Worm (Caenorhabditis elegans): ENCODE measurements around the gene F20D6.12.

The F20D6.12 gene

DNA sequence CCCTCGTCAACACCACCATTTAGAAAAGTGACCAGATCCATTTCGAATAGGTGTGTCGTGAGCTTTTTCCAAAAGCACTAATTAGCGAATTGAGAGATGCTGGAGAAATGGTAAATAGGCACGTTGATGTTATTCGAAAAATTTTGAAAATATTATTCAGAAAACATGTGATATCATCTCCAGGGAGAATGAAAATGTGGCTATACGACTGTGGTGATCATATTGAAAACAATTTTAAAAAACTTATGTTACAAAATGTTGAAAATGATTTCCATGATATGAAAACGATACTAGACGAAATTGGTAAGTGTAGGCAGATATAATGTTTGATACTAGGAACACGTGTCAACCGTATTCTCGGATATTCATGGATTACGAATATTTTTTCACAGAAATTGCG lies 36.9 kb upstream of the F20D6.12 start, which contains the start of gene K07C11.10:
Gene K07C11.10, minus strand, starts transcription at position 101 of the 400 bp plus-strand sequence.
- TF ChIP-seq lin-32 (GFP tag; optimal IDR thresholded peaks at IDR 0.05) (no peak), ceh-83 (GFP tag; optimal IDR thresholded peaks at IDR 0.05) (no peak)

DNA sequence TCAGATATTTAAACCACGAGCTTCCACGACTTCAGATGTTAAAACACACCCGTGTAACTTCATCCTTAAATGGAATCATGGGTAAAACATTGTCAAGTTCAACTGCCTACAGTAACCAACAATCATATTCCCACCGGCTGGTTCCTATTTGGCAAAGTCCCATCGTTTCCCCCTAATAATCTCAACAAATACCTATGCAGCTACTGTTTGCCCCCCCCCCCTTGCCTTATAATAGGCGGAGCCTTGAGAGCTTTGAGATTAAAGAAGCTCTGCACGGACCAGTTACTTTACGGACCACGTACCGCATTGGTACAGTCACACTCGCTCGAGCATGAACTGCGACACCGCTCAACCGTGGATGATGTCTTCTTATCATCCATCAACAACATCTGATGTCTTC lies 34.7 kb upstream of the F20D6.12 start, which contains the start of gene pax-1:
Gene pax-1, plus strand, starts transcription at position 301 of the 400 bp plus-strand sequence.
- TF ChIP-seq hlh-1 (tag; optimal IDR thresholded peaks at IDR 0.05) (no peak), lin-13 (tag; optimal IDR thresholded peaks at IDR 0.05) (no peak), nhr-76 (tag; optimal IDR thresholded peaks at IDR 0.05) (no peak), ceh-43 (GFP tag; optimal IDR thresholded peaks at IDR 0.05) (no peak), nhr-237 (tag; optimal IDR thresholded peaks at IDR 0.05) (no peak), lsy-2 (tag; optimal IDR thresholded peaks at IDR 0.05) (no peak), nhr-2 (tag; optimal IDR thresholded peaks at IDR 0.05) (no peak), ztf-11 (tag; optimal IDR thresholded peaks at IDR 0.05) (no peak), elt-1 (tag; optimal IDR thresholded peaks at IDR 0.05; ENCODE audit: borderline replicate concordance, insufficient read depth) (no peak), flh-1 (GFP tag; optimal IDR thresholded peaks at IDR 0.05) (no peak), mab-5 (tag; optimal IDR thresholded peaks at IDR 0.05) (no peak), bed-3 (GFP tag; optimal IDR thresholded peaks at IDR 0.05) (no peak), nhr-12 (tag; optimal IDR thresholded peaks at IDR 0.05) (no peak), sem-2 (GFP tag; optimal IDR thresholded peaks at IDR 0.05) (no peak), drap-1 (GFP tag; optimal IDR thresholded peaks at IDR 0.05) (no peak), mls-2 (tag; optimal IDR thresholded peaks at IDR 0.05) (no peak), zip-8 (tag; optimal IDR thresholded peaks at IDR 0.05) (no peak), cnd-1 (tag; optimal IDR thresholded peaks at IDR 0.05) (no peak), ceh-39 (tag; optimal IDR thresholded peaks at IDR 0.05) (no peak)

DNA sequence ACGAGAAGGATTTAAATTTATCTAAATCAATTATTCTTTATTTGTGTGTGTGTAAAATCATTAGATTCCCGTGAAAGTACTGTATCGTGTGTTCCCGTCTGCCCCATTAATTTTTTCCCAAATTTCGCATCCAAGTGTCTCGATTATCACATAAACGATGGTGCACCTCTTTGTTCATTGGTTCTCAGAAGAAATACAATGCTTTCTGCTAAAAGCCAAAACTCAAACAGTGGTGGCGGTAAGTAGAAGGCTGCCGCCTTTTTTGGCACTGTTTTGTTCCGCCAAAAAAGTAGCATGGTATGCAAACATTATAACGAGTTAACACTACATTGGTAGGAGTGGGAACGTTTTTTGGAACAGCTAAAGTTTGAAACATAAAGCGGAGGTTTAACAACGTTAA lies 33.5 kb upstream of the F20D6.12 start:
- TF ChIP-seq snpc-4 (tag; optimal IDR thresholded peaks at IDR 0.05): no peak
- no peak for TF ChIP-seq nhr-2 (tag; optimal IDR thresholded peaks at IDR 0.05)
- TF ChIP-seq elt-3 (tag; optimal IDR thresholded peaks at IDR 0.05): no peak
- TF ChIP-seq hlh-1 (tag; optimal IDR thresholded peaks at IDR 0.05): no peak
- TF ChIP-seq elt-1 (tag; optimal IDR thresholded peaks at IDR 0.05; ENCODE audit: borderline replicate concordance, insufficient read depth): no peak
- TF ChIP-seq ceh-43 (GFP tag; optimal IDR thresholded peaks at IDR 0.05): no peak
- TF ChIP-seq lin-32 (GFP tag; optimal IDR thresholded peaks at IDR 0.05): no peak
- TF ChIP-seq nhr-12 (tag; optimal IDR thresholded peaks at IDR 0.05): no peak
- TF ChIP-seq mab-5 (tag; optimal IDR thresholded peaks at IDR 0.05): no peak
- no peak for TF ChIP-seq ham-2 (GFP tag; optimal IDR thresholded peaks at IDR 0.05)
- no peak for TF ChIP-seq mls-2 (tag; optimal IDR thresholded peaks at IDR 0.05)

DNA sequence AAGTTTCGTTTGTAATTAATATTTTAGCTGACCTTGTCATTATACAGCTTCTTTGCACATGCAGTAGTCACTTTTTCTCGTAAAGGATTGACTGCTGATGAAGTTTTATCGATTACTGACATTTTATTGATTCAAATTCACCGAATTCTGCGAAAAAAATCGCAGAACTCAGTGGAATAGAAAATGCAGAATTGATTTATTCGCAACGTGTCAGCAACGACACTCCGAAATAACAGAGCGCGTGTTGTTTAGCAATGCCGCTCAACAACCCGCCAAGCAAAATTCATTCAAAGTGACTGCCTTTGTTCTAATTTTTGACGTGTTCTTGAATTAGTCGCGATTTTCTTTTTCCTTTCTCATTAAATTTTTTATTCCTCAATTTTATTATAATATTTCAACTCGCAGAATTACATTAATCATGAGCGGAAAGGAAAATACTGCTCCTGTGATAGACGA lies 31.2 kb upstream of the F20D6.12 start, which contains the start of the genes cogc-6 and air-1:
Gene cogc-6, minus strand, starts transcription at position 234 of the 456 bp plus-strand sequence.
Gene air-1, plus strand, starts transcription at position 406 of the 456 bp plus-strand sequence.
- TF ChIP-seq tbx-8 (GFP tag; optimal IDR thresholded peaks at IDR 0.05): no peak
- TF ChIP-seq mep-1 (tag; optimal IDR thresholded peaks at IDR 0.05): peak; percentile 8
- TF ChIP-seq pha-4 (tag; optimal IDR thresholded peaks at IDR 0.05): peak; percentile 35

DNA sequence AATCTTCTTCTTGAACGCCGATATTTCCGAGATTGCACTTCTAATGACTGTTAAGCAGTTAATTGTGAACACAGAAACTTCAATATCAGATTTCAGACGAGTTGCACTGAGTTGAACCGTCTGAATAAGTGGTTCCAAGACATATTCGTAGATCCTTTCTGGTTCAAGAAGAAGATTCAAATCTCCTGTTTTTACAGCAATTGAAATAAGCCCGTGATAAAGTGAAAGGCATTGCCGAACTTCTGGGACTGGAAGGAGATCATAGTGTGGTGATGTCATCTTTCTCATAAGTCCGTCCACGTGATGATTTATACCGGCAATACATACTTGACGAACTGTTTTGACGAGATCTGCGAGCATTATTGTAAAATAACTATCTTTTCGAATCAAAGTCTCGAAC lies 29.6 kb upstream of the F20D6.12 start:
- TF ChIP-seq sem-2 (GFP tag; optimal IDR thresholded peaks at IDR 0.05): no peak
- TF ChIP-seq lsy-2 (tag; optimal IDR thresholded peaks at IDR 0.05): no peak
- TF ChIP-seq zip-8 (tag; optimal IDR thresholded peaks at IDR 0.05): no peak
- TF ChIP-seq mep-1 (tag; optimal IDR thresholded peaks at IDR 0.05): no peak
- TF ChIP-seq drap-1 (GFP tag; optimal IDR thresholded peaks at IDR 0.05): no peak
- TF ChIP-seq ceh-83 (GFP tag; optimal IDR thresholded peaks at IDR 0.05): no peak

DNA sequence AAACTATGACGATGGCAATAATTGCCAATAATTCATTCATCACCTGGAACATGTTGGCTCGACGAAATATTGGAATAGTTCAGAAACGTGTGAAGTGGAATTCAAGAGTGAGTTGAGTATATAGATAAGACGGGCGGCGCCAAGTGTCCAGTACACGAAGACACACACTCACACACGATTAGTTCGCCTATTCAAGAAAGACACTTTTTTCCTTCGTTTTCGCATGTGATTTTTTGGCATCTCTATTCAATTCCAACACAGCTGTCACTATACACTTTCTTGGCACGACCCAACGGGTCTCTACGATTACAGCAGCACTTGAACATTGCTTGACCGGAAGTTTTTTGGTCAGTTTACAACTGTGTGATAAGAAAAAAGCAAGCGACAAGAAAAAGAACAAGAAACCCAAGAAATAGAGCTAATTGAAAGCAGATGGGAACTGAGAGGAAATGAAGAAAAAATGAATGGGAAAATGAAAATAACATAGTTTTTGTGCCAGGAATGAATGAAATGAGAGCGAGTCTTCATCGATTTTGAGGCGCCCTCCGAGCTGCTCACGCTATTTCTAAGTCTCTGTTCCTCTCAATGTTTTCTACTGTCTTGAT lies 27.8 kb upstream of the F20D6.12 start, which contains the start of gene K07C11.8:
Gene K07C11.8, minus strand, starts transcription at position 224 of the 605 bp plus-strand sequence.
- TF ChIP-seq ham-2 (GFP tag; optimal IDR thresholded peaks at IDR 0.05) (no peak), elt-3 (tag; optimal IDR thresholded peaks at IDR 0.05) (no peak), ces-1 (GFP tag; optimal IDR thresholded peaks at IDR 0.05) (peak; percentile 3), mep-1 (tag; optimal IDR thresholded peaks at IDR 0.05) (no peak)

Data from whole organism, mixed stage, embryonic.